Fruit fly (Drosophila melanogaster) whole organism, embryonic: ENCODE measurements around the gene Ten-m.

ENCODE experiments used
- BEAF-32 ChIP-seq: fragments of 200-800 bp; sonication (Bioruptor generic); optimal IDR thresholded peaks from 3 replicates; lab custom pipeline; 2017; ENCODE audit warnings: missing biosample characterization, missing genetic modification characterization, mild to moderate bottlenecking, moderate library complexity, missing genetic modification reagents
- BtbVII ChIP-seq: fragments of 200-800 bp; sonication (Bioruptor generic); optimal IDR thresholded peaks from 3 replicates; lab custom pipeline; 2017; ENCODE audit warnings: missing biosample characterization, mild to moderate bottlenecking, missing genetic modification characterization
- CG1024 ChIP-seq: fragments of 200-800 bp; sonication (Bioruptor generic); IDR thresholded peaks from 2 replicates; pipeline ENCODE4 v1.3.6; 2022; ENCODE audit warnings: missing biosample characterization, missing genetic modification characterization
- CG10543 ChIP-seq: fragments of 200-800 bp; sonication (Bioruptor generic); optimal IDR thresholded peaks from 3 replicates; lab custom pipeline; 2017; ENCODE audit warnings: missing biosample characterization, mild to moderate bottlenecking, missing genetic modification characterization, moderate library complexity
- CG14667 ChIP-seq: fragments of 200-800 bp; sonication (Bioruptor generic); IDR thresholded peaks from 2 replicates; pipeline ENCODE4 v1.3.6; 2022; ENCODE audit warnings: missing biosample characterization, missing genetic modification characterization
- CG1602 ChIP-seq: fragments of 200-800 bp; sonication (Bioruptor generic); optimal IDR thresholded peaks from 3 replicates; lab custom pipeline; 2016; ENCODE audit warnings: missing biosample characterization, missing genetic modification characterization
- CG2120 ChIP-seq: fragments of 200-800 bp; sonication (Bioruptor generic); optimal IDR thresholded peaks from 3 replicates; lab custom pipeline; 2016; ENCODE audit warnings: missing biosample characterization, missing genetic modification characterization
- CG31441 ChIP-seq: fragments of 200-800 bp; sonication (Bioruptor generic); IDR thresholded peaks from 2 replicates; pipeline ENCODE4 v1.3.6; 2022; ENCODE audit warnings: missing biosample characterization, missing genetic modification characterization
- CG3407 ChIP-seq: fragments of 200-800 bp; sonication (Bioruptor generic); optimal IDR thresholded peaks from 2 replicates; lab custom pipeline; 2018; ENCODE audit warnings: missing biosample characterization, mild to moderate bottlenecking, missing genetic modification characterization
- CG34376 ChIP-seq: fragments of 200-800 bp; sonication (Bioruptor generic); optimal IDR thresholded peaks from 2 replicates; lab custom pipeline; 2018; ENCODE audit warnings: missing biosample characterization, mild to moderate bottlenecking, missing genetic modification characterization
- CG43689 ChIP-seq: fragments of 200-800 bp; sonication (Bioruptor generic); IDR thresholded peaks from 2 replicates; pipeline ENCODE4 v1.3.6; 2022; ENCODE audit warnings: missing biosample characterization, missing genetic modification characterization
- CG5180 ChIP-seq: fragments of 200-800 bp; sonication (Bioruptor generic); optimal IDR thresholded peaks from 3 replicates; lab custom pipeline; 2017; ENCODE audit warnings: missing biosample characterization, missing genetic modification characterization, mild to moderate bottlenecking, moderate library complexity, missing genetic modification reagents
- CG6765 ChIP-seq: fragments of 200-800 bp; sonication (Bioruptor generic); optimal IDR thresholded peaks from 3 replicates; lab custom pipeline; 2017; ENCODE audit warnings: missing biosample characterization, mild to moderate bottlenecking, missing genetic modification characterization
- CG8359 ChIP-seq: fragments of 200-800 bp; sonication (Bioruptor generic); optimal IDR thresholded peaks from 2 replicates; lab custom pipeline; 2017; ENCODE audit warnings: missing biosample characterization, mild to moderate bottlenecking, missing genetic modification characterization, borderline replicate concordance
- CG8388 ChIP-seq: fragments of 200-800 bp; sonication (Bioruptor generic); optimal IDR thresholded peaks from 2 replicates; lab custom pipeline; 2019; ENCODE audit warnings: missing biosample characterization, mild to moderate bottlenecking, missing genetic modification characterization, moderate library complexity
- CTCF ChIP-seq: fragments of 200-800 bp; sonication (Bioruptor generic); optimal IDR thresholded peaks from 2 replicates; lab custom pipeline; 2017; ENCODE audit warnings: missing biosample characterization, mild to moderate bottlenecking, missing genetic modification characterization, moderate library complexity
- Deaf1 ChIP-seq: fragments of 200-800 bp; optimal IDR thresholded peaks from 3 replicates; lab custom pipeline; 2019; ENCODE audit warnings: missing biosample characterization, mild to moderate bottlenecking, missing genetic modification characterization, moderate library complexity
- E2f1 ChIP-seq: fragments of 200-800 bp; sonication (Bioruptor generic); IDR thresholded peaks from 2 replicates; pipeline ENCODE4 v1.3.6; 2022; ENCODE audit warnings: missing biosample characterization, missing genetic modification characterization
- Fer1 ChIP-seq: fragments of 200-800 bp; sonication (Bioruptor generic); optimal IDR thresholded peaks from 2 replicates; lab custom pipeline; 2017; ENCODE audit warnings: missing biosample characterization, mild to moderate bottlenecking, missing genetic modification characterization
- Fer3 ChIP-seq: fragments of 200-800 bp; sonication (Bioruptor generic); optimal IDR thresholded peaks from 2 replicates; lab custom pipeline; 2018; ENCODE audit warnings: missing biosample characterization, mild to moderate bottlenecking, missing genetic modification characterization, moderate library complexity
- HLH4C ChIP-seq: fragments of 200-800 bp; sonication (Bioruptor generic); IDR thresholded peaks from 3 replicates; pipeline ENCODE4 v1.3.6; 2022; ENCODE audit warnings: missing biosample characterization, missing genetic modification characterization; ENCODE audit not compliant: partially characterized antibody
- HLH54F ChIP-seq: fragments of 200-800 bp; sonication (Bioruptor generic); optimal IDR thresholded peaks from 3 replicates; lab custom pipeline; 2016; ENCODE audit warnings: missing biosample characterization, missing genetic modification characterization
- Hmr ChIP-seq: fragments of 200-800 bp; sonication (Bioruptor generic); optimal IDR thresholded peaks from 3 replicates; lab custom pipeline; 2017; ENCODE audit warnings: mild to moderate bottlenecking, missing biosample characterization, missing genetic modification reagents, missing genetic modification characterization
- Hmx ChIP-seq: fragments of 200-800 bp; sonication (Bioruptor generic); optimal IDR thresholded peaks from 2 replicates; lab custom pipeline; 2016; ENCODE audit warnings: missing biosample characterization, missing genetic modification characterization
- Hr78 ChIP-seq, 2 experiments: fragments of 200-800 bp in 1 of 2; fragments of >200 bp in 1 of 2; sonication (Bioruptor generic) in 1 of 2; optimal IDR thresholded peaks; 2 replicates each; lab custom pipeline; 2017 to 2019; ENCODE audit warnings: missing biosample characterization in 2 of 2, missing genetic modification characterization in 2 of 2, mild to moderate bottlenecking in 1 of 2, moderate library complexity in 1 of 2
- Mes4 ChIP-seq: fragments of 200-800 bp; sonication (Bioruptor generic); optimal IDR thresholded peaks from 2 replicates; lab custom pipeline; 2016; ENCODE audit warnings: missing biosample characterization, missing genetic modification characterization
- Neu2 ChIP-seq: fragments of 200-800 bp; sonication (Bioruptor generic); optimal IDR thresholded peaks from 3 replicates; lab custom pipeline; 2016; ENCODE audit warnings: missing biosample characterization, missing genetic modification characterization, borderline replicate concordance
- Optix ChIP-seq: fragments of 200-800 bp; sonication (Bioruptor generic); IDR thresholded peaks from 3 replicates; pipeline ENCODE4 v1.3.6; 2022; ENCODE audit warnings: missing biosample characterization, missing genetic modification characterization
- ab ChIP-seq: fragments of 200-800 bp; sonication (Bioruptor generic); optimal IDR thresholded peaks from 2 replicates; lab custom pipeline; 2016; ENCODE audit warnings: missing biosample characterization, missing genetic modification characterization
- da ChIP-seq: fragments of 200-800 bp; sonication (Bioruptor generic); optimal IDR thresholded peaks from 2 replicates; lab custom pipeline; 2016; ENCODE audit warnings: missing biosample characterization, missing genetic modification characterization
- dysf ChIP-seq: fragments of 200-800 bp; sonication (Bioruptor generic); IDR thresholded peaks from 3 replicates; pipeline ENCODE4 v1.3.6; 2022; ENCODE audit warnings: missing biosample characterization, missing genetic modification characterization
- grau ChIP-seq: fragments of 200-800 bp; optimal IDR thresholded peaks from 3 replicates; lab custom pipeline; 2019; ENCODE audit warnings: missing biosample characterization, mild to moderate bottlenecking, missing genetic modification characterization, moderate library complexity
- ind ChIP-seq: fragments of 200-800 bp; sonication (Bioruptor generic); optimal IDR thresholded peaks from 3 replicates; lab custom pipeline; 2016; ENCODE audit warnings: missing biosample characterization, missing genetic modification characterization
- insv ChIP-seq, 2 experiments: fragments of 200-800 bp; sonication (Bioruptor generic); optimal IDR thresholded peaks; 3 replicates each; lab custom pipeline; 2016 to 2018; ENCODE audit warnings: missing biosample characterization in 2 of 2, missing genetic modification characterization in 2 of 2
- kni ChIP-seq: fragments of 200-800 bp; sonication (Bioruptor generic); optimal IDR thresholded peaks from 3 replicates; lab custom pipeline; 2017; ENCODE audit warnings: mild to moderate bottlenecking, missing biosample characterization, missing genetic modification reagents, missing genetic modification characterization
- lmd ChIP-seq: fragments of 200-800 bp; sonication (Bioruptor generic); IDR thresholded peaks from 2 replicates; pipeline ENCODE4 v1.3.6; 2022; ENCODE audit warnings: missing biosample characterization, missing genetic modification characterization
- lov ChIP-seq, 2 experiments: fragments of 200-800 bp in 1 of 2; fragments of >200 bp in 1 of 2; sonication (Bioruptor generic) in 1 of 2; IDR thresholded peaks in 1 of 2; optimal IDR thresholded peaks in 1 of 2; 2 replicates in 1 of 2; 3 replicates in 1 of 2; pipeline versions ENCODE4 v1.3.6 to Lab custom; 2017 to 2022; ENCODE audit warnings: missing biosample characterization in 1 of 2, missing genetic modification characterization in 1 of 2
- nau ChIP-seq: fragments of 200-800 bp; sonication (Bioruptor generic); optimal IDR thresholded peaks from 3 replicates; lab custom pipeline; 2017; ENCODE audit warnings: missing biosample characterization, mild to moderate bottlenecking, missing genetic modification characterization, missing genetic modification reagents
- nom ChIP-seq: fragments of 200-800 bp; sonication (Bioruptor generic); optimal IDR thresholded peaks from 2 replicates; lab custom pipeline; 2017; ENCODE audit warnings: missing biosample characterization, missing genetic modification characterization, mild to moderate bottlenecking, moderate library complexity, missing genetic modification reagents
- pan ChIP-seq, 4 experiments: fragments of >200 bp in 3 of 4; fragments of 200-800 bp in 1 of 4; sonication (Bioruptor generic) in 1 of 4; optimal IDR thresholded peaks in 3 of 4; IDR thresholded peaks in 1 of 4; 2 replicates each; pipeline versions ENCODE4 v1.3.6 to Lab custom; 2017 to 2022; ENCODE audit warnings: missing biosample characterization in 2 of 4, missing genetic modification characterization in 2 of 4, mixed read lengths in 1 of 4
- pb ChIP-seq: fragments of 200-800 bp; sonication (Bioruptor generic); optimal IDR thresholded peaks from 3 replicates; lab custom pipeline; 2016; ENCODE audit warnings: missing biosample characterization, missing genetic modification characterization
- prd ChIP-seq, 3 experiments: fragments of >200 bp in 2 of 3; fragments of 200-800 bp in 1 of 3; sonication (Bioruptor generic) in 1 of 3; optimal IDR thresholded peaks in 2 of 3; IDR thresholded peaks in 1 of 3; 2 replicates in 2 of 3; 3 replicates in 1 of 3; pipeline versions ENCODE4 v1.3.6 to Lab custom; 2017 to 2022; ENCODE audit warnings: missing biosample characterization in 1 of 3, missing genetic modification characterization in 1 of 3
- seq ChIP-seq: fragments of 200-800 bp; sonication (Bioruptor generic); IDR thresholded peaks from 2 replicates; pipeline ENCODE4 v1.3.6; 2022; ENCODE audit warnings: missing biosample characterization, missing genetic modification characterization
- so ChIP-seq: fragments of 200-800 bp; sonication (Bioruptor generic); IDR thresholded peaks from 3 replicates; pipeline ENCODE4 v1.3.6; 2022; ENCODE audit warnings: missing biosample characterization, missing genetic modification characterization
- tgo ChIP-seq: fragments of 200-800 bp; sonication (Bioruptor generic); IDR thresholded peaks from 3 replicates; pipeline ENCODE4 v1.3.6; 2022; ENCODE audit warnings: missing biosample characterization, missing genetic modification characterization
- tna ChIP-seq: fragments of 200-800 bp; sonication (Bioruptor generic); IDR thresholded peaks from 2 replicates; pipeline ENCODE4 v1.3.6; 2022; ENCODE audit warnings: missing biosample characterization, missing genetic modification characterization; ENCODE audit not compliant: partially characterized antibody
- vvl ChIP-seq: fragments of 200-800 bp; sonication (Bioruptor generic); IDR thresholded peaks from 2 replicates; pipeline ENCODE4 v1.3.6; 2022; ENCODE audit warnings: missing biosample characterization, missing genetic modification characterization

Ten-m gene

DNA sequence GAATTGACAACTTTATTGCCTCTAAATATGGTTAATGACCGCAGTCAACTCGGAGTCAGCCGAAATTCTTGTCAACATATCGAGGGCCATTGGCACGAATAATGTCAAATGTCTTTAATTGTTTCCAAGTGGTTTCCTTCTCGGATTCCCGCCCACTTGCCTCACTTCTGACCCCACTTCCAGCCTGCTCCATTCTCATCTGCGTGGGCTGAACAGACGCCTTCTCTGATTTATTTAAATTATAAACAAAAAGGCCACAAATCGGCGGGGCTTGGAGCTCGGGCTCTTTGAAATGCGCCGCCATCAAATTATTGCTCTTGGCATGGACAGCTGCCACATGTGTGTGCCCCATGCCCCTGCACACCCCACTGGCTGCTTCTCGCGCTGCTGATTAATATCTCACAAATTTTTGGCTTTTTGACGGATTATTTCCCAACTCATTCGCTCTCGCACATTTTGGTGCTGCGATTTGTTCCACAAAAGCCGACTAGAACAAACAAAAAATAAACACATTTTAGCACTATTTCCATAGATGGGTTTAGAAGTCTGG lies 17.4 kb downstream of the Ten-m start (continued):
- TF ChIP-seq CG10543, result peak; percentile 33

DNA sequence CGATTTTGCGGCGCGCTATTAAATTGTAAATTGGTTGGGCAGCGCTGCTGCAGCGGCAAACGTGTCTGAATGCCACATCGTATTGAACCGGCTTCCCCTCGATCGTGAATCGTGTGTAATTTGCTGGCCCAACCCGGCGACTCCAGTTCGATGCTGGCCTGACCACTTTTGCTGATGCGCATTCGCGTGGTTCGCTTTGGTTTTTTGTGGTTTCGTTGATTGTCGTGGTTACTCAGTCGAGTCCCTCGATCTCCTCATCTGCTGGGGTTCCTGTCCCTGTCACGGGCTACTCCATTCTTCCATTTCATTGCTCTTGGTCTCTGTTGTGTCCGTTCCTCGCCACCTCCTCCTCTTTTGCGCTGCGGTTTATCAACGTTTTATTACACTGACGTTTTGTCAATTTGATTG lies 18.6 kb downstream of the Ten-m start:
- TF ChIP-seq ab, result no peak
- no peak for TF ChIP-seq dysf
- no peak for TF ChIP-seq CG43689 (GFP tag; lab: Robert Waterston, UW)
- no peak for TF ChIP-seq insv (GFP tag; optimal IDR thresholded peaks at IDR 0.05; lab: Kevin White, UChicago)
- peak; percentile 14 for TF ChIP-seq nom
- TF ChIP-seq BtbVII (GFP tag; lab: Kevin White, UChicago), result no peak
- no peak for TF ChIP-seq Fer1 (GFP tag; lab: Kevin White, UChicago)
- no peak for TF ChIP-seq seq (GFP tag; lab: Robert Waterston, UW)
- TF ChIP-seq, all 482 proteins: peak for 1

DNA sequence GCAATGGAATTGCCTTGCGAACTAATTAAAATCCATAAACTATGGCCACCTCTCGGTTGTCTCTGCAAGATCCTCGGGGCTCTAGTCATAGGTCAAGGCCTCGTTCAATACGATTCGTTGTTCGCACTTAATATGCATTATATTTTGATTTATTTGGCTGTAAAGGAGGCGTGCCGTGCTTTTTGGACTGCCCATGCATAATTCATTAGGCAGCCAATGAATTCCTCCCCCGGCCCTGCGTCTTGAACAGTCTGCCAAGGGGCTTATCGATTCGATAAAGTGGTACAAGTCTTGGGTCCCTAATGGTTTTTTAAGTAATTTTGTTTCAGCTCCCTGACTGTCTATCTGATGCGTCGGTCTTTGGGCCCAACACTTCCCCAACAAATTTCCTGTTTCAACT lies 28.9 kb downstream of the Ten-m start:
- TF ChIP-seq Hmr (GFP tag; lab: Kevin White, UChicago), result no peak
- TF ChIP-seq prd (optimal IDR thresholded peaks at IDR 0.05; lab: Kevin White, UChicago), result no peak
- TF ChIP-seq prd (GFP tag; IDR thresholded peaks at IDR 0.05; lab: Robert Waterston, UW), result no peak
- TF ChIP-seq Hr78 (GFP tag; optimal IDR thresholded peaks at IDR 0.05; lab: Kevin White, UChicago), result peak in 1 of 2 experiments; percentile 19
- no peak for TF ChIP-seq ind
- no peak for TF ChIP-seq Neu2 (GFP tag; lab: Kevin White, UChicago)
- TF ChIP-seq tna (GFP tag; lab: Robert Waterston, UW), result no peak
- no peak for TF ChIP-seq Optix (GFP tag; lab: Robert Waterston, UW)
- TF ChIP-seq CTCF (GFP tag; lab: Kevin White, UChicago), result no peak
- no peak for TF ChIP-seq so (GFP tag; lab: Robert Waterston, UW)
- no peak for TF ChIP-seq CG6765 (GFP tag; lab: Kevin White, UChicago)
- no peak for TF ChIP-seq BtbVII (GFP tag; lab: Kevin White, UChicago)
- no peak for TF ChIP-seq HLH4C (GFP tag; lab: Robert Waterston, UW)
- TF ChIP-seq CG34376, result no peak
- TF ChIP-seq CG8388 (GFP tag; lab: Kevin White, UChicago), result no peak
- TF ChIP-seq Deaf1 (tag; lab: Kevin White, UChicago), result no peak
- TF ChIP-seq CG8359, result no peak
- no peak for TF ChIP-seq lov (optimal IDR thresholded peaks at IDR 0.05; lab: Kevin White, UChicago)
- TF ChIP-seq lov (GFP tag; IDR thresholded peaks at IDR 0.05; lab: Robert Waterston, UW), result no peak
- no peak for TF ChIP-seq CG1602 (GFP tag; lab: Kevin White, UChicago)
- no peak for TF ChIP-seq pan (optimal IDR thresholded peaks at IDR 0.05; lab: Kevin White, UChicago)
- TF ChIP-seq pan (GFP tag; optimal IDR thresholded peaks at IDR 0.05 in 1 of 2, IDR thresholded peaks at IDR 0.05 in 1 of 2), result no peak
- peak; percentile 92 for TF ChIP-seq vvl (GFP tag; lab: Robert Waterston, UW)
- TF ChIP-seq seq (GFP tag; lab: Robert Waterston, UW), result no peak
- peak; percentile 49 for TF ChIP-seq kni
- TF ChIP-seq CG31441, result no peak
- no peak for TF ChIP-seq tgo (GFP tag; lab: Robert Waterston, UW)
- TF ChIP-seq HLH54F (GFP tag; lab: Kevin White, UChicago), result no peak
- TF ChIP-seq CG2120, result no peak

DNA sequence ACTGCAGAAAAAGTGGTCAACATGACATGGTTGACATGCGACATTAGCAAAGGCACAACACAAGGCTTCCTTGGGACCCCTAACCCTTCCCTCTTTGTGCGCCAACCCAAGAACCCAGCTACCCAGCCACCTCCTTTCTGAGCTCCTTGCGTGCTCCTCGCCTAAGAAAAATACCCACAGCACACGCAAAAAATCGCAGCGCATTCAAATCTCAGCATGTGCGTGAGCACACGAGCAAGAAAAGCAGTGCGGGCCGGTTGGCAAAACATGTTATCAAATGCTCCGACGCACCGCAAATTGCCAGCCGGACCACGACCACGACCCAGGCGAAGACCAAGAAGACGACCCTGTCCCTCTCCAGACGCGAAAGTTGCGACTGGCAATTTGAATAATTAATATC lies 30.2 kb downstream of the Ten-m start:
- TF ChIP-seq CG1024 (GFP tag; lab: Robert Waterston, UW), result no peak
- TF ChIP-seq BEAF-32, result no peak
- no peak for TF ChIP-seq pb
- no peak for TF ChIP-seq nau (GFP tag; lab: Kevin White, UChicago)
- no peak for TF ChIP-seq Mes4
- no peak for TF ChIP-seq da
- TF ChIP-seq E2f1 (GFP tag; lab: Robert Waterston, UW), result no peak
- TF ChIP-seq lmd (GFP tag; lab: Robert Waterston, UW), result no peak
- no peak for TF ChIP-seq Fer3 (tag; lab: Kevin White, UChicago)
- no peak for TF ChIP-seq Hmx
- TF ChIP-seq CG3407 (GFP tag; lab: Kevin White, UChicago), result no peak
- TF ChIP-seq CG5180 (GFP tag; lab: Kevin White, UChicago), result no peak
- TF ChIP-seq CG14667 (GFP tag; lab: Robert Waterston, UW), result no peak
- TF ChIP-seq grau (tag; lab: Kevin White, UChicago), result no peak
